Fruit fly (Drosophila melanogaster): Measurements from ENCODE around the gene RabGGTb.

The RabGGTb gene

dm6 chr2L:2829637-2830340 lies 49.1 kb upstream of the RabGGTb start, which contains the start of gene Duox (continued):
- TF ChIP-seq Hr51 (GFP tag; optimal IDR thresholded peaks at IDR 0.05) (no peak), CG5180 (GFP tag; optimal IDR thresholded peaks at IDR 0.05) (peak; percentile 90), CG12769 (tag; optimal IDR thresholded peaks at IDR 0.05) (peak; percentile 76), CG8924 (tag; optimal IDR thresholded peaks at IDR 0.05) (no peak), D19A (tag; optimal IDR thresholded peaks at IDR 0.05) (no peak), HLHmδ (GFP tag; optimal IDR thresholded peaks at IDR 0.05) (peak; percentile 84), CG11398 (GFP tag; optimal IDR thresholded peaks at IDR 0.05) (no peak), zen2 (GFP tag; IDR thresholded peaks at IDR 0.05; ENCODE audit: partially characterized antibody) (peak; percentile 35; the same call in 2 of the 3 replicates), CG16779 (GFP tag; IDR thresholded peaks at IDR 0.05) (no peak), Bgb (GFP tag; IDR thresholded peaks at IDR 0.05; ENCODE audit: partially characterized antibody) (peak; percentile 21; the same call in 1 of the 2 replicates), CG34224 (GFP tag; IDR thresholded peaks at IDR 0.05; ENCODE audit: partially characterized antibody) (0 out of 3 replicates have a peak, but pooled peaks have one; percentile 15), unc-4 (GFP tag; IDR thresholded peaks at IDR 0.05; ENCODE audit: partially characterized antibody) (0 out of 2 replicates have a peak, but pooled peaks have one; percentile 18), Sox102F (GFP tag; optimal IDR thresholded peaks at IDR 0.05) (no peak), CG9609 (GFP tag; optimal IDR thresholded peaks at IDR 0.05) (peak; percentile 48), cg (GFP tag; optimal IDR thresholded peaks at IDR 0.05) (peak; percentile 87), bbx (GFP tag; IDR thresholded peaks at IDR 0.05; ENCODE audit: partially characterized antibody) (0 out of 2 replicates have a peak, but pooled peaks have one; percentile 10), CG11456 (GFP tag; IDR thresholded peaks at IDR 0.05) (0 out of 3 replicates have a peak, but pooled peaks have one; percentile 3), tll (GFP tag; optimal IDR thresholded peaks at IDR 0.05) (no peak), CG2202 (tag; optimal IDR thresholded peaks at IDR 0.05) (no peak), CG8290 (GFP tag; optimal IDR thresholded peaks at IDR 0.05) (no peak), CG8290 (tag; optimal IDR thresholded peaks at IDR 0.05) (peak in 1 of 2 experiments; percentile 54), sisA (GFP tag; IDR thresholded peaks at IDR 0.05) (no peak), dm (GFP tag; optimal IDR thresholded peaks at IDR 0.05) (peak; percentile 14), CHES-1-like (GFP tag; optimal IDR thresholded peaks at IDR 0.05) (no peak)

- TF ChIP-seq Dref (GFP tag; IDR thresholded peaks at IDR 0.05) = no peak
- peak; percentile 36 for TF ChIP-seq pnt (GFP tag; optimal IDR thresholded peaks at IDR 0.05)
- peak in 1 of 3 experiments; percentile 97 for TF ChIP-seq lola (GFP tag; optimal IDR thresholded peaks at IDR 0.05)
- TF ChIP-seq CG6765 (GFP tag; optimal IDR thresholded peaks at IDR 0.05) = peak; percentile 87
- TF ChIP-seq CG12391 (tag; optimal IDR thresholded peaks at IDR 0.05) = peak; percentile 92
- no peak for TF ChIP-seq pb (GFP tag; optimal IDR thresholded peaks at IDR 0.05)
- peak; percentile 30; the same call in 1 of the 3 replicates for TF ChIP-seq CG11456 (GFP tag; IDR thresholded peaks at IDR 0.05)
- no peak for TF ChIP-seq bowl (GFP tag; IDR thresholded peaks at IDR 0.05)
- TF ChIP-seq ewg (GFP tag; optimal IDR thresholded peaks at IDR 0.05) = peak; percentile 77
- peak; percentile 79 for TF ChIP-seq wor (GFP tag; IDR thresholded peaks at IDR 0.05)
- TF ChIP-seq fd102C (GFP tag; optimal IDR thresholded peaks at IDR 0.05) = no peak
- TF ChIP-seq trh (GFP tag; optimal IDR thresholded peaks at IDR 0.05) = peak; percentile 73
- peak; percentile 76 for TF ChIP-seq lbe (GFP tag; optimal IDR thresholded peaks at IDR 0.05)
- TF ChIP-seq jing (GFP tag; optimal IDR thresholded peaks at IDR 0.05) = peak; percentile 63
- peak; percentile 75; the same call in 1 of the 2 replicates for TF ChIP-seq klu (GFP tag; IDR thresholded peaks at IDR 0.05)
- peak; percentile 62 for TF ChIP-seq CG10274 (GFP tag; optimal IDR thresholded peaks at IDR 0.05)
- TF ChIP-seq pum (GFP tag; optimal IDR thresholded peaks at IDR 0.05) = peak; percentile 60
- TF ChIP-seq mld (GFP tag; IDR thresholded peaks at IDR 0.05; ENCODE audit: partially characterized antibody) = no peak
- TF ChIP-seq CG11247 (GFP tag; IDR thresholded peaks at IDR 0.05) = peak; percentile 56
- TF ChIP-seq zf30C (GFP tag; optimal IDR thresholded peaks at IDR 0.05) = peak; percentile 80
- peak; percentile 89 for TF ChIP-seq D19A (tag; optimal IDR thresholded peaks at IDR 0.05)
- TF ChIP-seq E2f1 (GFP tag; IDR thresholded peaks at IDR 0.05) = peak; percentile 66; the same call in 1 of the 2 replicates
- peak; percentile 73 for TF ChIP-seq Hand (GFP tag; optimal IDR thresholded peaks at IDR 0.05)
- no peak for TF ChIP-seq pzg (GFP tag; optimal IDR thresholded peaks at IDR 0.05)
- no peak for TF ChIP-seq luna (GFP tag; optimal IDR thresholded peaks at IDR 0.05)
- TF ChIP-seq CG16779 (GFP tag; IDR thresholded peaks at IDR 0.05) = no peak
Observed at dm6 chr2L:2830341-2830800, 48.5 kb upstream of the RabGGTb start.

Measured in whole organism, embryonic.